Fruit fly (Drosophila melanogaster): ENCODE data around the gene CG1695.

DNA sequence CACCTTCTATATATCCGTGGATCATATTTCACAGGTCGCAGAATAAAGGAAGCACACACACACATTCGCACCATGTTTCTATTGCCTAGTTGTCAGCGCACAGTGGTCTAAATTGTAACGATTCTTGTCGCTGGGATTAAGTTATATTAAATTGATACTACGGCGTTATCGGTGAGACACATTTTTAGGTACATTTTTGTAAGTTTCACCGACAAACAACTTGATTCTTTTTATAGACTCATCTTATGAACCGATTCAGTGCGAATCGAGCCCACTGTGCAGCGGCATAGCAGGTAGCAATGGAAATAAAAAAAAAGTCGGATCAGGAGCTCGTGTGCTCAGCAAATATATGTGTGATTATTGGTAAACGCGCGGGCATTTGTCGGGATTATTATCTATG is 46.6 kb downstream of the CG1695 start:
- no peak for TF ChIP-seq CG8478 (optimal IDR thresholded peaks at IDR 0.05)
- TF ChIP-seq CTCF (optimal IDR thresholded peaks at IDR 0.05) = no peak

All from S2 (cell line).